Fruit fly (Drosophila melanogaster) whole organism, prepupa: ENCODE data around the gene mRpL15.

Experiments used
- CG10631 ChIP-seq: fragments of 200-800 bp; sonication (Bioruptor generic); optimal IDR thresholded peaks from 2 replicates; lab custom pipeline; 2016; ENCODE audit warnings: missing biosample characterization, missing genetic modification characterization
- CG1621 ChIP-seq: fragments of 200-800 bp; sonication (Bioruptor generic); optimal IDR thresholded peaks from 3 replicates; lab custom pipeline; 2018; ENCODE audit warnings: missing biosample characterization, mild to moderate bottlenecking, missing genetic modification characterization
- net ChIP-seq: fragments of 200-800 bp; sonication (Bioruptor generic); optimal IDR thresholded peaks from 3 replicates; lab custom pipeline; 2016; ENCODE audit warnings: missing biosample characterization, missing genetic modification characterization

dm6 chr3L:20452813-20453682 lies 17.0 kb upstream of the mRpL15 start, which contains the start of gene CG5199:
- TF ChIP-seq CG10631 (GFP tag; lab: Kevin White, UChicago) = peak; percentile 82
- no peak for TF ChIP-seq CG1621
- no peak for TF ChIP-seq net (GFP tag; lab: Kevin White, UChicago)
